Worm (Caenorhabditis elegans) whole organism, late embryonic: ENCODE measurements around the gene F53F8.7.

Experiments
- C38D4.7 ChIP-seq: fragments of 200-800 bp; sonication (Bioruptor generic); optimal IDR thresholded peaks from 2 replicates; lab custom pipeline; 2018; ENCODE audit warnings: mild to moderate bottlenecking, missing genetic modification characterization, moderate library complexity, missing compliant biosample characterization
- F13H6.1 ChIP-seq: sonication (generic microtip); optimal IDR thresholded peaks from 2 replicates; lab custom pipeline; 2016; ENCODE audit warnings: missing genetic modification characterization, missing compliant biosample characterization
- K02D7.2 ChIP-seq: sonication (generic microtip); optimal IDR thresholded peaks from 2 replicates; lab custom pipeline; 2017; ENCODE audit warnings: mild to moderate bottlenecking, missing genetic modification characterization, missing compliant biosample characterization
- K09A11.1 ChIP-seq: sonication (generic microtip); optimal IDR thresholded peaks from 2 replicates; lab custom pipeline; 2017; ENCODE audit warnings: antibody characterized with exemption, mild to moderate bottlenecking, missing genetic modification characterization, missing compliant biosample characterization; ENCODE audit not compliant: insufficient read depth
- ama-1 ChIP-seq: fragments of 150-350 bp; optimal IDR thresholded peaks from 2 replicates; lab custom pipeline; 2014
- ceh-18 ChIP-seq: sonication (generic microtip); optimal IDR thresholded peaks from 2 replicates; lab custom pipeline; 2016; ENCODE audit warnings: missing genetic modification characterization, missing compliant biosample characterization
- ceh-2 ChIP-seq: sonication (generic microtip); optimal IDR thresholded peaks from 2 replicates; lab custom pipeline; 2016; ENCODE audit warnings: missing genotype, missing genetic modification characterization, missing compliant biosample characterization
- ceh-22 ChIP-seq: sonication (generic microtip); optimal IDR thresholded peaks from 2 replicates; lab custom pipeline; 2017; ENCODE audit warnings: missing biosample characterization, missing genetic modification characterization
- ceh-24 ChIP-seq: sonication (generic microtip); optimal IDR thresholded peaks from 2 replicates; lab custom pipeline; 2016; ENCODE audit warnings: mild to moderate bottlenecking, missing genetic modification characterization, missing compliant biosample characterization
- ceh-31 ChIP-seq: sonication (generic microtip); optimal IDR thresholded peaks from 2 replicates; lab custom pipeline; 2016; ENCODE audit warnings: missing genetic modification characterization, missing compliant biosample characterization
- ceh-34 ChIP-seq: sonication (generic microtip); optimal IDR thresholded peaks from 2 replicates; lab custom pipeline; 2016; ENCODE audit warnings: mild to moderate bottlenecking, missing genetic modification characterization, missing compliant biosample characterization
- ceh-6 ChIP-seq: fragments of 200-800 bp; sonication (Bioruptor generic); optimal IDR thresholded peaks from 2 replicates; lab custom pipeline; 2018; ENCODE audit warnings: mild to moderate bottlenecking, missing genetic modification characterization, missing compliant biosample characterization
- ceh-9 ChIP-seq: sonication (generic microtip); optimal IDR thresholded peaks from 2 replicates; lab custom pipeline; 2016; ENCODE audit warnings: mild to moderate bottlenecking, missing genetic modification characterization, inconsistent platforms, missing compliant biosample characterization
- che-1 ChIP-seq: sonication (generic microtip); optimal IDR thresholded peaks from 2 replicates; lab custom pipeline; 2016; ENCODE audit warnings: mild to moderate bottlenecking, missing genetic modification characterization, missing compliant biosample characterization
- dve-1 ChIP-seq: sonication (generic microtip); optimal IDR thresholded peaks from 2 replicates; lab custom pipeline; 2017; ENCODE audit warnings: antibody characterized with exemption, mild to moderate bottlenecking, missing genetic modification characterization, missing compliant biosample characterization
- elt-2 ChIP-seq: sonication (generic microtip); optimal IDR thresholded peaks from 2 replicates; lab custom pipeline; 2016; ENCODE audit warnings: missing genetic modification reagents, missing genetic modification characterization, missing compliant biosample characterization
- ets-4 ChIP-seq: sonication (generic microtip); optimal IDR thresholded peaks from 2 replicates; lab custom pipeline; 2016; ENCODE audit warnings: missing genetic modification characterization, missing compliant biosample characterization
- eyg-1 ChIP-seq: sonication (generic microtip); optimal IDR thresholded peaks from 2 replicates; lab custom pipeline; 2016; ENCODE audit warnings: missing genotype, missing genetic modification characterization, missing compliant biosample characterization
- fax-1 ChIP-seq: sonication (generic microtip); optimal IDR thresholded peaks from 2 replicates; lab custom pipeline; 2016; ENCODE audit warnings: missing genotype, missing genetic modification characterization, missing compliant biosample characterization
- fkh-6 ChIP-seq: sonication (generic microtip); optimal IDR thresholded peaks from 2 replicates; lab custom pipeline; 2016; ENCODE audit warnings: missing genetic modification characterization, missing compliant biosample characterization
- gmeb-2 ChIP-seq: sonication (generic microtip); optimal IDR thresholded peaks from 2 replicates; lab custom pipeline; 2016; ENCODE audit warnings: missing genetic modification characterization, inconsistent platforms, missing compliant biosample characterization
- hlh-13 ChIP-seq: fragments of 200-800 bp; sonication (Bioruptor generic); optimal IDR thresholded peaks from 2 replicates; lab custom pipeline; 2018; ENCODE audit warnings: mild to moderate bottlenecking, missing genetic modification characterization, missing compliant biosample characterization
- hlh-15 ChIP-seq: sonication (generic microtip); optimal IDR thresholded peaks from 2 replicates; lab custom pipeline; 2016; ENCODE audit warnings: missing genetic modification characterization, missing compliant biosample characterization
- hlh-6 ChIP-seq: sonication (generic microtip); optimal IDR thresholded peaks from 2 replicates; lab custom pipeline; 2016; ENCODE audit warnings: missing genotype, missing genetic modification characterization, missing compliant biosample characterization
- lin-11 ChIP-seq: fragments of 200-800 bp; sonication (Bioruptor generic); optimal IDR thresholded peaks from 2 replicates; lab custom pipeline; 2018; ENCODE audit warnings: mild to moderate bottlenecking, missing genetic modification characterization, missing compliant biosample characterization
- madf-2 ChIP-seq: sonication (generic microtip); optimal IDR thresholded peaks from 2 replicates; lab custom pipeline; 2017; ENCODE audit warnings: missing genetic modification characterization, missing compliant biosample characterization
- mec-3 ChIP-seq: sonication (generic microtip); optimal IDR thresholded peaks from 2 replicates; lab custom pipeline; 2016; ENCODE audit warnings: borderline replicate concordance, missing genetic modification characterization, missing compliant biosample characterization
- nfya-1 ChIP-seq: sonication (generic microtip); optimal IDR thresholded peaks from 2 replicates; lab custom pipeline; 2017; ENCODE audit warnings: missing genetic modification characterization, mild to moderate bottlenecking, missing compliant biosample characterization, antibody characterized with exemption, moderate library complexity
- nhr-11 ChIP-seq: fragments of 150-350 bp; optimal IDR thresholded peaks from 2 replicates; lab custom pipeline; 2014; ENCODE audit warnings: missing biosample characterization, missing genetic modification characterization
- npax-4 ChIP-seq: sonication (generic microtip); optimal IDR thresholded peaks from 2 replicates; lab custom pipeline; 2016; ENCODE audit warnings: missing genetic modification characterization, missing compliant biosample characterization
- odd-2 ChIP-seq: sonication (generic microtip); optimal IDR thresholded peaks from 2 replicates; lab custom pipeline; 2017; ENCODE audit warnings: antibody characterized with exemption, mild to moderate bottlenecking, missing genetic modification characterization, missing compliant biosample characterization
- pag-3 ChIP-seq: sonication (generic microtip); optimal IDR thresholded peaks from 2 replicates; lab custom pipeline; 2016; ENCODE audit warnings: missing compliant biosample characterization, missing genetic modification characterization, borderline replicate concordance
- pax-1 ChIP-seq: fragments of 150-350 bp; optimal IDR thresholded peaks from 2 replicates; lab custom pipeline; 2014; ENCODE audit warnings: missing biosample characterization, missing genetic modification characterization
- pha-4 ChIP-seq: fragments of 150-350 bp; optimal IDR thresholded peaks from 2 replicates; lab custom pipeline; 2018; ENCODE audit warnings: missing biosample characterization, missing genetic modification reagents, missing genetic modification characterization
- ref-2 ChIP-seq: sonication (generic microtip); optimal IDR thresholded peaks from 2 replicates; lab custom pipeline; 2016; ENCODE audit warnings: missing genetic modification characterization, missing compliant biosample characterization
- rnt-1 ChIP-seq: sonication (generic microtip); optimal IDR thresholded peaks from 2 replicates; lab custom pipeline; 2016; ENCODE audit warnings: missing genetic modification characterization, missing compliant biosample characterization
- sox-2 ChIP-seq: fragments of 200-800 bp; sonication (Bioruptor generic); IDR thresholded peaks from 2 replicates; pipeline ENCODE4 v1.3.6; 2022; ENCODE audit warnings: missing genetic modification reagents, missing genetic modification characterization, missing compliant biosample characterization
- sox-4 ChIP-seq: sonication (generic microtip); optimal IDR thresholded peaks from 2 replicates; lab custom pipeline; 2017; ENCODE audit warnings: mild to moderate bottlenecking, missing genetic modification characterization, inconsistent platforms, missing compliant biosample characterization
- syd-9 ChIP-seq: sonication (generic microtip); optimal IDR thresholded peaks from 2 replicates; lab custom pipeline; 2016; ENCODE audit warnings: mild to moderate bottlenecking, missing genetic modification characterization, moderate library complexity, missing compliant biosample characterization
- tbx-2 ChIP-seq: sonication (generic microtip); optimal IDR thresholded peaks from 2 replicates; lab custom pipeline; 2016; ENCODE audit warnings: missing genetic modification characterization, missing compliant biosample characterization
- tbx-7 ChIP-seq: sonication (generic microtip); optimal IDR thresholded peaks from 2 replicates; lab custom pipeline; 2016; ENCODE audit warnings: missing genotype, missing genetic modification characterization, missing compliant biosample characterization
- ttx-3 ChIP-seq: sonication (generic microtip); optimal IDR thresholded peaks from 2 replicates; lab custom pipeline; 2016; ENCODE audit warnings: missing genetic modification reagents, missing genetic modification characterization, missing compliant biosample characterization
- unc-3 ChIP-seq, 2 experiments: fragments of 200-800 bp in 1 of 2; sonication (Bioruptor generic) in 1 of 2; sonication (generic microtip) in 1 of 2; conservative IDR thresholded peaks in 1 of 2; optimal IDR thresholded peaks in 1 of 2; 2 replicates each; pipeline versions ENCODE4 v1.3.6 to Lab custom; 2016 to 2022; ENCODE audit warnings: missing compliant biosample characterization in 2 of 2, missing genetic modification characterization in 2 of 2, missing genetic modification reagents in 1 of 2
- unc-42 ChIP-seq: sonication (generic microtip); optimal IDR thresholded peaks from 2 replicates; lab custom pipeline; 2016; ENCODE audit warnings: missing genotype, missing genetic modification characterization, missing compliant biosample characterization
- unc-55 ChIP-seq: sonication (generic microtip); optimal IDR thresholded peaks from 2 replicates; lab custom pipeline; 2017; ENCODE audit warnings: missing biosample characterization, missing genetic modification reagents, missing genetic modification characterization
- ztf-16 ChIP-seq: sonication (generic microtip); optimal IDR thresholded peaks from 2 replicates; lab custom pipeline; 2017; ENCODE audit warnings: missing genetic modification characterization, missing compliant biosample characterization

Gene F53F8.7

ce11 chrV:20698266-20698665, at the start of gene F53F8.7:
Gene F53F8.7 (minus strand): TSS chrV:20698366.
- no peak for TF ChIP-seq ceh-31 (tag; lab: Kevin White, UChicago)
- TF ChIP-seq madf-2, result no peak
- TF ChIP-seq sox-2 (GFP tag; lab: Robert Waterston, UW), result no peak
- TF ChIP-seq eyg-1 (tag; lab: Kevin White, UChicago), result no peak
- no peak for TF ChIP-seq ceh-34 (tag; lab: Kevin White, UChicago)
- no peak for TF ChIP-seq mec-3 (tag; lab: Kevin White, UChicago)

DNA sequence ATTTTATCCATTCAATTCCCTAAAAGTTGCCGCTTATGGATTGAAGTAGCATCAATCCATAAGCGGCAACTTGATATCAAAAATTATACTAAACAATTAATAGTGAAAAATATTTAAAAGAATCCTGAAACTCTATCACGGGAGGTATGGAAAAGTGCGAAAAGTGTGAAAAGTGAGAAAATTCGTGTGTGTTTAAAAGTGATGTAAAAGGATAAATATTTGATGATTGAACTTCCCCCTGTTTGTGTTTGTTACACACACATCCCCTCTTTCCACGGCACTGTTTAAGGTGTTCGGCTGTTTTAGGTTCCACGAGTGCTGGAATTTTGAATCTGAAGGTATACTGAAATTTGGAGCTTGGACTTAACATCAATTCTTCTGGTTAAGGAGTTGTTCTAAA, 49.8 kb upstream of the F53F8.7 start:
- TF ChIP-seq pax-1, result no peak
- TF ChIP-seq ceh-9, result no peak
- TF ChIP-seq hlh-13, result no peak
- TF ChIP-seq ztf-16, result no peak
- TF ChIP-seq K02D7.2 (tag; lab: Kevin White, UChicago), result no peak
- TF ChIP-seq ceh-31 (tag; lab: Kevin White, UChicago), result no peak
- no peak for TF ChIP-seq odd-2
- TF ChIP-seq unc-42 (tag; lab: Kevin White, UChicago), result no peak
- TF ChIP-seq hlh-15 (tag; lab: Kevin White, UChicago), result no peak
- TF ChIP-seq che-1 (tag; lab: Kevin White, UChicago), result no peak
- TF ChIP-seq F13H6.1 (tag; lab: Kevin White, UChicago), result no peak
- no peak for TF ChIP-seq npax-4 (tag; lab: Kevin White, UChicago)
- no peak for TF ChIP-seq pha-4 (tag; lab: Kevin White, UChicago)
- TF ChIP-seq sox-4, result no peak
- TF ChIP-seq ttx-3 (tag; lab: Kevin White, UChicago), result no peak
- no peak for TF ChIP-seq unc-55 (GFP tag; lab: Kevin White, UChicago)
- TF ChIP-seq mec-3 (tag; lab: Kevin White, UChicago), result no peak
- TF ChIP-seq nfya-1 (tag; lab: Kevin White, UChicago), result no peak
- no peak for TF ChIP-seq fkh-6 (tag; lab: Kevin White, UChicago)

ce11 chrV:20746805-20747204, 48.6 kb upstream of the F53F8.7 start:
- TF ChIP-seq rnt-1 (no peak), ceh-34 (tag; lab: Kevin White, UChicago) (peak; percentile 84)

- TF ChIP-seq ceh-18 (no peak), sox-4 (no peak), che-1 (tag; lab: Kevin White, UChicago) (no peak), unc-3 (GFP tag; conservative IDR thresholded peaks at IDR 0.05; lab: Robert Waterston, UW) (no peak), unc-3 (tag; optimal IDR thresholded peaks at IDR 0.05; lab: Kevin White, UChicago) (no peak), fax-1 (no peak), hlh-15 (tag; lab: Kevin White, UChicago) (no peak), madf-2 (no peak), ceh-22 (no peak), K02D7.2 (tag; lab: Kevin White, UChicago) (no peak), dve-1 (tag; lab: Kevin White, UChicago) (no peak), ceh-6 (GFP tag; lab: Kevin White, UChicago) (no peak), elt-2 (no peak), lin-11 (no peak), gmeb-2 (tag; lab: Kevin White, UChicago) (no peak), ama-1 (lab: Kevin White, UChicago) (no peak), tbx-7 (tag; lab: Kevin White, UChicago) (no peak)
- TF ChIP-seq, all 69 proteins: peak for 0
These were observed 47.1 kb upstream of the F53F8.7 start for ce11 chrV:20745278-20745677.

DNA sequence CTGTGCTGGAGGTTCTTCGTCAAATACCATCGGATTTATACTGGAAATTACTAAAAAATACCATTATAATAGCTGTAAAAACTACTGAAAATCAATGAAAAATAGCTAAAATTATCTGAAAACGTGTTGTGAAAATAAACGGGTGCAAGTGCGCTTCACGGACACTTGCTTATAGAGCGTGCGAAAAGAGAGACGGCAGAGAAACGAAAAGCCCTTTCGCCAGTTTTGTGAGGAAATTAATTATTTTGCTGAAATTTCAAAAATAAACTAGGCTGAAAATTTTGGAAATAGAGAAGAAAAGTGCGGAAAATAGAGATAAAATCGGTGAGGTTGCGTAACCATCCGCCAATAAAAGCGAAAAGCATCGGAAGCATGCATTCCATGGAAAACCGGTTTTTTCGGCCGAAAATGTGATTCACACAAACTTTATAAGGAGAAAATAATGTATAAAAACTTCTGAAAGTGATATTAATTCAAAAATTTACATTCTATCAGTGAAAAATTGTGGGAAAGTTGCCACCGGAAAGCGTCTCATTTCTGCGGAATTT, 46.2 kb upstream of the F53F8.7 start, which contains the start of gene dnj-25:
Gene dnj-25 (minus strand): TSS at position 57 of the 548 bp plus-strand sequence.
- TF ChIP-seq K09A11.1 (no peak), ets-4 (tag; lab: Kevin White, UChicago) (no peak), eyg-1 (tag; lab: Kevin White, UChicago) (no peak), ceh-2 (tag; lab: Kevin White, UChicago) (no peak), pag-3 (tag; lab: Kevin White, UChicago) (no peak), mec-3 (tag; lab: Kevin White, UChicago) (no peak), C38D4.7 (GFP tag; lab: Kevin White, UChicago) (no peak), ref-2 (tag; lab: Kevin White, UChicago) (no peak), tbx-2 (tag; lab: Kevin White, UChicago) (no peak), syd-9 (no peak), ceh-34 (tag; lab: Kevin White, UChicago) (no peak), ttx-3 (tag; lab: Kevin White, UChicago) (no peak), nhr-11 (tag; lab: Kevin White, UChicago) (no peak), hlh-6 (tag; lab: Kevin White, UChicago) (no peak), ceh-24 (tag; lab: Kevin White, UChicago) (no peak)
